Worm (Caenorhabditis elegans) whole organism, young adult: ENCODE data around the gene T01H10.11.

Source experiments
- F23B12.7 ChIP-seq: sonication (generic microtip); optimal IDR thresholded peaks from 2 replicates; lab custom pipeline; 2017; ENCODE audit warnings: missing genetic modification characterization, mild to moderate bottlenecking, missing compliant biosample characterization, antibody characterized with exemption, moderate library complexity; ENCODE audit not compliant: insufficient read depth
- ama-1 ChIP-seq, 3 experiments: fragments of 150-350 bp in 1 of 3; sonication (generic microtip) in 2 of 3; optimal IDR thresholded peaks; 2 replicates each; lab custom pipeline; 2014 to 2018; ENCODE audit warnings: missing biosample characterization in 2 of 3, missing genetic modification characterization in 2 of 3, missing genetic modification reagents in 2 of 3
- ceh-40 ChIP-seq: fragments of 200-800 bp; sonication (Bioruptor generic); IDR thresholded peaks from 2 replicates; pipeline ENCODE4 v1.3.6; 2022; ENCODE audit warnings: missing genetic modification characterization, missing compliant biosample characterization
- ceh-58 ChIP-seq: fragments of 200-800 bp; sonication (Bioruptor generic); IDR thresholded peaks from 2 replicates; pipeline ENCODE4 v1.3.6; 2022; ENCODE audit warnings: missing genetic modification characterization, missing compliant biosample characterization
- die-1 ChIP-seq: sonication (generic microtip); optimal IDR thresholded peaks from 2 replicates; lab custom pipeline; 2016; ENCODE audit warnings: missing genotype, mild to moderate bottlenecking, missing genetic modification characterization, missing compliant biosample characterization
- dpl-1 ChIP-seq: fragments of 150-350 bp; optimal IDR thresholded peaks from 2 replicates; lab custom pipeline; 2014; ENCODE audit warnings: missing biosample characterization, missing genetic modification reagents, missing genetic modification characterization
- him-1 ChIP-seq: sonication (generic microtip); optimal IDR thresholded peaks from 2 replicates; lab custom pipeline; 2016; ENCODE audit warnings: missing genotype, missing genetic modification reagents, missing genetic modification characterization, missing compliant biosample characterization
- hmg-1.2 ChIP-seq: fragments of 200-800 bp; sonication (Bioruptor generic); IDR thresholded peaks from 2 replicates; pipeline ENCODE4 v1.3.6; 2022; ENCODE audit warnings: missing genetic modification reagents, missing genetic modification characterization, missing compliant biosample characterization
- hsf-1 ChIP-seq: fragments of 200-800 bp; sonication (Bioruptor generic); IDR thresholded peaks from 2 replicates; pipeline ENCODE4 v1.3.6; 2022; ENCODE audit warnings: missing genetic modification reagents, missing genetic modification characterization, missing compliant biosample characterization
- nhr-80 ChIP-seq: sonication (generic microtip); optimal IDR thresholded peaks from 2 replicates; lab custom pipeline; 2016; ENCODE audit warnings: missing genetic modification characterization, missing compliant biosample characterization
- rpc-1 ChIP-seq, 2 experiments: fragments of 150-350 bp in 1 of 2; sonication (generic microtip) in 1 of 2; optimal IDR thresholded peaks; 2 replicates each; lab custom pipeline; 2014 to 2018; ENCODE audit warnings: missing biosample characterization in 1 of 2, missing genetic modification characterization in 1 of 2, missing genetic modification reagents in 1 of 2, missing genotype in 1 of 2
- unc-130 ChIP-seq: sonication (generic microtip); optimal IDR thresholded peaks from 2 replicates; lab custom pipeline; 2016; ENCODE audit warnings: missing genetic modification reagents, missing genetic modification characterization, missing compliant biosample characterization
- xnd-1 ChIP-seq: sonication (generic microtip); optimal IDR thresholded peaks from 2 replicates; lab custom pipeline; 2016; ENCODE audit warnings: missing genotype, missing genetic modification reagents, missing genetic modification characterization, missing compliant biosample characterization

DNA sequence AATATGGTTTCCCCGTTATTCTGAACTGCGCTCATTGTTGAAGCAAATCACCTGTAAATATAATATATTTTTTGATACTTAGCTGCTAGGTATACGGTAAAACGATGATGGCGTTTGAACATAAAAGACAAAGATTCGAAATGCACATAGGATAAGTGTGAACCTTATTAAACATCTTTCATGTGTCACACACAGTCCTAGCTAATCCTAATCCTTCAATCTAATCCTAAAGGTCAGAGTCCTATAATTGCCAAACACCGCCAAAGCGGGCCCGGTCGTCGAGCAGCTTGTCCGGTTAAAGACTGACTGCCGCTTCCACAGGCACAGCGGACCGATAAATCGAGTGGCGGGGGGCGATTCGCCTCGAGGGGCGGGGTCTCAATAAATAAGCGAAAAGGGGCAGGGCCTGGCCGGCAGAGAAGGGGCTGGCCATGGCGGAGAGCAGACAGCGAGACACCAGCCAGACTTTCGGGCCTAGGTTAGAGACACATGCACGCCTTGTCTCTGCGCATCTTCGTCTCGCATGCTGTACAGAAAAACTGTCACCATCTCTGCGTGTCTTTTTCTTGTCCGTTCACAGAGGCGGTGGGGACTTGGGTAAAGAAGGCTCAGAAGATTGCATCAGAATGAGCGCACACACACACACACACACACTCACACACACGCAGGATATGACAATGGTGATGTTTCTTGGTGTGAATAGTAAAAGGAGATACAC is 48.5 kb downstream of the T01H10.11 start, which contains the start of gene F57G12.1:
- TF ChIP-seq ceh-58 (GFP tag; lab: Robert Waterston, UW): no peak
- TF ChIP-seq hmg-1.2 (GFP tag; lab: Robert Waterston, UW): peak; percentile 80
- no peak for TF ChIP-seq hsf-1 (GFP tag; lab: Robert Waterston, UW)
- peak; percentile 1 for TF ChIP-seq F23B12.7
- TF ChIP-seq him-1 (tag; lab: Kevin White, UChicago): no peak
- TF ChIP-seq unc-130 (GFP tag; lab: Kevin White, UChicago): no peak
- TF ChIP-seq dpl-1 (GFP tag; lab: Kevin White, UChicago): no peak
- no peak for TF ChIP-seq ama-1 (optimal IDR thresholded peaks at IDR 0.05; lab: Kevin White, UChicago)
- TF ChIP-seq ama-1 (GFP tag; optimal IDR thresholded peaks at IDR 0.05; lab: Kevin White, UChicago): no peak
- TF ChIP-seq nhr-80 (tag; lab: Kevin White, UChicago): peak; percentile 51
- peak; percentile 37 for TF ChIP-seq die-1 (tag; lab: Kevin White, UChicago)
- TF ChIP-seq rpc-1 (optimal IDR thresholded peaks at IDR 0.05; lab: Kevin White, UChicago): no peak
- no peak for TF ChIP-seq rpc-1 (tag; optimal IDR thresholded peaks at IDR 0.05; lab: Kevin White, UChicago)
- TF ChIP-seq xnd-1 (tag; lab: Kevin White, UChicago): no peak
- no peak for TF ChIP-seq ceh-40
